Worm (Caenorhabditis elegans) whole organism, late embryonic: Measurements from ENCODE around the gene srab-12.

Source experiments
- K02D7.2 ChIP-seq: sonication (generic microtip); optimal IDR thresholded peaks from 2 replicates; lab custom pipeline; 2017; ENCODE audit warnings: mild to moderate bottlenecking, missing genetic modification characterization, missing compliant biosample characterization
- T23F11.4 ChIP-seq: fragments of 200-800 bp; sonication (Bioruptor generic); optimal IDR thresholded peaks from 2 replicates; lab custom pipeline; 2018; ENCODE audit warnings: mild to moderate bottlenecking, missing genetic modification characterization, missing compliant biosample characterization
- ama-1 ChIP-seq: fragments of 150-350 bp; optimal IDR thresholded peaks from 2 replicates; lab custom pipeline; 2014
- ceh-14 ChIP-seq: sonication (generic microtip); optimal IDR thresholded peaks from 2 replicates; lab custom pipeline; 2016; ENCODE audit warnings: missing genotype, missing genetic modification characterization, missing compliant biosample characterization
- ceh-19 ChIP-seq: fragments of 200-800 bp; sonication (Bioruptor generic); optimal IDR thresholded peaks from 2 replicates; lab custom pipeline; 2018; ENCODE audit warnings: mild to moderate bottlenecking, missing genetic modification characterization, missing compliant biosample characterization
- ceh-30 ChIP-seq: fragments of 150-350 bp; optimal IDR thresholded peaks from 2 replicates; lab custom pipeline; 2014; ENCODE audit warnings: missing biosample characterization, missing genetic modification characterization
- ceh-31 ChIP-seq: sonication (generic microtip); optimal IDR thresholded peaks from 2 replicates; lab custom pipeline; 2016; ENCODE audit warnings: missing genetic modification characterization, missing compliant biosample characterization
- ceh-34 ChIP-seq: sonication (generic microtip); optimal IDR thresholded peaks from 2 replicates; lab custom pipeline; 2016; ENCODE audit warnings: mild to moderate bottlenecking, missing genetic modification characterization, missing compliant biosample characterization
- ceh-45 ChIP-seq: fragments of 200-800 bp; sonication (Bioruptor generic); IDR thresholded peaks from 2 replicates; pipeline ENCODE4 v1.3.6; 2022; ENCODE audit warnings: missing genetic modification reagents, missing genetic modification characterization, missing compliant biosample characterization
- dve-1 ChIP-seq: sonication (generic microtip); optimal IDR thresholded peaks from 2 replicates; lab custom pipeline; 2017; ENCODE audit warnings: antibody characterized with exemption, mild to moderate bottlenecking, missing genetic modification characterization, missing compliant biosample characterization
- elt-4 ChIP-seq: sonication (generic microtip); optimal IDR thresholded peaks from 2 replicates; lab custom pipeline; 2016; ENCODE audit warnings: missing genetic modification characterization, missing compliant biosample characterization
- ets-4 ChIP-seq: sonication (generic microtip); optimal IDR thresholded peaks from 2 replicates; lab custom pipeline; 2016; ENCODE audit warnings: missing genetic modification characterization, missing compliant biosample characterization
- fax-1 ChIP-seq: sonication (generic microtip); optimal IDR thresholded peaks from 2 replicates; lab custom pipeline; 2016; ENCODE audit warnings: missing genotype, missing genetic modification characterization, missing compliant biosample characterization
- fkh-6 ChIP-seq: sonication (generic microtip); optimal IDR thresholded peaks from 2 replicates; lab custom pipeline; 2016; ENCODE audit warnings: missing genetic modification characterization, missing compliant biosample characterization
- gmeb-2 ChIP-seq: sonication (generic microtip); optimal IDR thresholded peaks from 2 replicates; lab custom pipeline; 2016; ENCODE audit warnings: missing genetic modification characterization, inconsistent platforms, missing compliant biosample characterization
- hlh-13 ChIP-seq: fragments of 200-800 bp; sonication (Bioruptor generic); optimal IDR thresholded peaks from 2 replicates; lab custom pipeline; 2018; ENCODE audit warnings: mild to moderate bottlenecking, missing genetic modification characterization, missing compliant biosample characterization
- hlh-15 ChIP-seq: sonication (generic microtip); optimal IDR thresholded peaks from 2 replicates; lab custom pipeline; 2016; ENCODE audit warnings: missing genetic modification characterization, missing compliant biosample characterization
- hlh-6 ChIP-seq: sonication (generic microtip); optimal IDR thresholded peaks from 2 replicates; lab custom pipeline; 2016; ENCODE audit warnings: missing genotype, missing genetic modification characterization, missing compliant biosample characterization
- hlh-8 ChIP-seq: sonication (generic microtip); optimal IDR thresholded peaks from 2 replicates; lab custom pipeline; 2016; ENCODE audit warnings: missing genotype, missing genetic modification characterization, missing compliant biosample characterization
- lin-11 ChIP-seq: fragments of 200-800 bp; sonication (Bioruptor generic); optimal IDR thresholded peaks from 2 replicates; lab custom pipeline; 2018; ENCODE audit warnings: mild to moderate bottlenecking, missing genetic modification characterization, missing compliant biosample characterization
- madf-2 ChIP-seq: sonication (generic microtip); optimal IDR thresholded peaks from 2 replicates; lab custom pipeline; 2017; ENCODE audit warnings: missing genetic modification characterization, missing compliant biosample characterization
- nhr-232 ChIP-seq: sonication (generic microtip); optimal IDR thresholded peaks from 2 replicates; lab custom pipeline; 2016; ENCODE audit warnings: missing genetic modification characterization, missing compliant biosample characterization
- odd-2 ChIP-seq: sonication (generic microtip); optimal IDR thresholded peaks from 2 replicates; lab custom pipeline; 2017; ENCODE audit warnings: antibody characterized with exemption, mild to moderate bottlenecking, missing genetic modification characterization, missing compliant biosample characterization
- pha-2 ChIP-seq: sonication (generic microtip); optimal IDR thresholded peaks from 2 replicates; lab custom pipeline; 2017; ENCODE audit warnings: mild to moderate bottlenecking, missing genetic modification characterization, missing compliant biosample characterization
- pros-1 ChIP-seq: fragments of 150-350 bp; optimal IDR thresholded peaks from 2 replicates; lab custom pipeline; 2014; ENCODE audit warnings: missing biosample characterization, missing genetic modification reagents, missing genetic modification characterization
- tbx-2 ChIP-seq: sonication (generic microtip); optimal IDR thresholded peaks from 2 replicates; lab custom pipeline; 2016; ENCODE audit warnings: missing genetic modification characterization, missing compliant biosample characterization
- ttx-3 ChIP-seq: sonication (generic microtip); optimal IDR thresholded peaks from 2 replicates; lab custom pipeline; 2016; ENCODE audit warnings: missing genetic modification reagents, missing genetic modification characterization, missing compliant biosample characterization
- unc-55 ChIP-seq: sonication (generic microtip); optimal IDR thresholded peaks from 2 replicates; lab custom pipeline; 2017; ENCODE audit warnings: missing biosample characterization, missing genetic modification reagents, missing genetic modification characterization
- ztf-16 ChIP-seq: sonication (generic microtip); optimal IDR thresholded peaks from 2 replicates; lab custom pipeline; 2017; ENCODE audit warnings: missing genetic modification characterization, missing compliant biosample characterization

The srab-12 gene

DNA sequence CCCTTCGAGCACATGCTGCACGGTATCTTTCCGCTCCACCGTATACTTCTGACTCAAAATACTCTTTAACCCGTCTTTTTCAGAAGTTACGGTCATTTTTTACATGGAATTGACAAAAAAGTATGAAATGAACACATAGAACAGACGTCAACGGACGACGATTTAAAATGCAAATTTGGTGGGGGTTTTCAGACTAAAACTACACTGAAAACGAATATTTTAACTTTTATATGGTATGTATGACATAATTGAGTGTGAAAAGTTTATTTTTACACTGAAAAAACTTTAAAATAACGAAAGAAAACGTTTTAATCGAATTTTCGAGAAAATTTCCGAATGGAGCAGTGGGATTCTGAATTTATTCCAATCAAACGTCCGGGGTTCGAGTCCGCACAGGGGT lies 36.5 kb downstream of the srab-12 start, which contains the start of gene twk-36:
Gene twk-36 (minus strand): TSS at position 101 of the 400 bp plus-strand sequence.
- TF ChIP-seq ceh-45 (GFP tag; lab: Robert Waterston, UW) (no peak), hlh-8 (tag; lab: Kevin White, UChicago) (no peak)

- no peak for TF ChIP-seq fkh-6 (tag; lab: Kevin White, UChicago)
- no peak for TF ChIP-seq pros-1 (tag; lab: Kevin White, UChicago)
- TF ChIP-seq tbx-2 (tag; lab: Kevin White, UChicago), result no peak
- TF ChIP-seq fax-1 (tag; lab: Kevin White, UChicago), result no peak
- no peak for TF ChIP-seq ceh-31 (tag; lab: Kevin White, UChicago)
- TF ChIP-seq ceh-30 (tag; lab: Kevin White, UChicago), result no peak
- TF ChIP-seq dve-1 (tag; lab: Kevin White, UChicago), result peak; percentile 83
- TF ChIP-seq hlh-13 (GFP tag; lab: Kevin White, UChicago), result no peak
These were observed 39.6 kb downstream of the srab-12 start for ce11 chrV:17743802-17744201.

DNA sequence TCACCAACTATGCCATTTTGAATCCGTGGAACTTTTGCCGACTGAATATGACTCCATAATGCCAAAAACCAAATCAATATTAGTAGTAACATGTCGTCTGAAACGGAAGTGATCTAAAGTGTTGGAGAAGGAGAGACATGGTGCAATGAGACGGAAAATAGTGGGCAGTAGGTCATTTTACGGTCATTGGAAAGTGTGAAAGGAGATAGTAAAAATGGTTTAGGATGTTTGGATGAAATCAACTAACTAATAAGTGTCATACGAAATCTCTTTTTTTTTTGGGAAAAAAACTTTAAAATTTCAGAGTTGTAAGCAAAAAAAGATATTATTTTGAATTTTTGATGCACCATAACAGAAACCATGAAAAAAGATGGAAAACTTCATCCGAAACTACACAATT lies 43.6 kb downstream of the srab-12 start, which contains the start of gene cutl-4:
Gene cutl-4 (minus strand): TSS at position 101 of the 400 bp plus-strand sequence.
- TF ChIP-seq hlh-15 (tag; lab: Kevin White, UChicago) (no peak), gmeb-2 (tag; lab: Kevin White, UChicago) (no peak), madf-2 (no peak), ztf-16 (tag; lab: Kevin White, UChicago) (no peak), unc-55 (GFP tag; lab: Kevin White, UChicago) (no peak), ceh-34 (tag; lab: Kevin White, UChicago) (no peak), ets-4 (no peak), ceh-19 (GFP tag; lab: Kevin White, UChicago) (no peak), nhr-232 (no peak), odd-2 (tag; lab: Kevin White, UChicago) (no peak), T23F11.4 (GFP tag; lab: Kevin White, UChicago) (no peak), dve-1 (tag; lab: Kevin White, UChicago) (no peak), pha-2 (tag; lab: Kevin White, UChicago) (no peak), hlh-6 (no peak), ama-1 (no peak), pros-1 (tag; lab: Kevin White, UChicago) (no peak), fax-1 (tag; lab: Kevin White, UChicago) (no peak), ceh-45 (GFP tag; lab: Robert Waterston, UW) (no peak), ttx-3 (tag; lab: Kevin White, UChicago) (no peak), ceh-14 (tag; lab: Kevin White, UChicago) (no peak)

DNA sequence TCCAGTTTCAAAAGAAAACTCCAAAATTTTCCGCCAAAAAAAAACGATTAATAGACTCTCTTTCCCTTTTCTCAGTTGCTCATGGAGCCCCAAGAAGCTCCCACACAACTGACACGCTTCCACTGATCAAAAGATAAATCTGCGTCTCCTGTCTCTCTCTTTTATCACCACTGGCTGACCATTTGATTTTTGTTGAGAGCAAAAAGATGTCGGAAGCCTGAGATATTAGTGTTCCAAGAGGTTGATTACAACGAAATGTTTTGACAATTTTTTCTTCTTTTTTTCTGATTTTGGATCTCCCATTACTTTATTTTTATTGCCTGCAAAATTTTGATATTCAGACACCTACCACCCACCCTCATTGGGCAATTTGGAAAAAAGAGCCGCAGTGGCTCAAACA lies 50.9 kb downstream of the srab-12 start, which contains the start of gene twk-42:
Gene twk-42 (minus strand): TSS at position 101 of the 400 bp plus-strand sequence.
- no peak for TF ChIP-seq elt-4 (tag; lab: Kevin White, UChicago)
- no peak for TF ChIP-seq ceh-30 (tag; lab: Kevin White, UChicago)
- TF ChIP-seq ceh-19 (GFP tag; lab: Kevin White, UChicago), result no peak
- no peak for TF ChIP-seq K02D7.2
- TF ChIP-seq lin-11 (tag; lab: Kevin White, UChicago), result no peak
- TF ChIP-seq ets-4, result no peak
